Worm (Caenorhabditis elegans) whole organism, L4/young adult: ENCODE measurements around the gene ifb-2.
A peak's percentile ranks its signal among the peaks of the same experiment; 100 is the strongest.

Experiments used
- W03F9.2 ChIP-seq: fragments of 150-350 bp; optimal IDR thresholded peaks from 2 replicates; lab custom pipeline; 2014; ENCODE audit warnings: missing biosample characterization, missing genetic modification characterization
- dao-5 ChIP-seq: sonication (generic microtip); optimal IDR thresholded peaks from 2 replicates; lab custom pipeline; 2016; ENCODE audit warnings: missing genotype, missing genetic modification characterization, moderate library complexity, missing compliant biosample characterization
- him-1 ChIP-seq: sonication (generic microtip); optimal IDR thresholded peaks from 2 replicates; lab custom pipeline; 2016; ENCODE audit warnings: missing genotype, missing genetic modification reagents, missing genetic modification characterization, missing compliant biosample characterization

ifb-2 gene

DNA sequence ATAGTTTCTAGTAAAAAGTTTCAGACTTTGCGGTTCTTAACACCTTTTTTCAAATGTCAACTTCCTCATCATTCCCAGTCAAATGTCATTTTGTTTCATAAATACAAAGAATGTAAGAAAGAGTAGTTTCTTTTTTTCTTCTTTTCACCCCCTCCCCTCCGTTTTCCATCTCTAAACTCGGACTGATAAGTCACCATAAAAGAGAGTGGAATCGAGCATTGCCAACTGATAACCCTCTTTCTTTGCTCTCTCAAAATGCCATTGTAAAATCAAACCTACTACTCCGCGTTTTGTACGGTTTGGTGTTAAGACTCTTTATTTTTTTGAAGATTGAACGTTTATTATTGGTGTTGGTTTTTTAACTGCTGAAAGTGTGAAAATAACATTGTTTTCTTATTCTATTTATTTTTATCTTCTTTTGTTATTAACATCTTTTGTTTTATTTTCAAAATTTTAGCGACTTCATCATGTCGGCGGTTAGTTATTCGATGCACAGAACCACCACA is at the start of gene ifb-2:
Gene ifb-2, plus strand, starts transcription at position 456 of the 506 bp plus-strand sequence.
- no peak for TF ChIP-seq him-1 (tag; lab: Kevin White, UChicago)
- no peak for TF ChIP-seq W03F9.2 (tag; lab: Kevin White, UChicago)
- TF ChIP-seq dao-5 (tag; lab: Kevin White, UChicago): no peak

DNA sequence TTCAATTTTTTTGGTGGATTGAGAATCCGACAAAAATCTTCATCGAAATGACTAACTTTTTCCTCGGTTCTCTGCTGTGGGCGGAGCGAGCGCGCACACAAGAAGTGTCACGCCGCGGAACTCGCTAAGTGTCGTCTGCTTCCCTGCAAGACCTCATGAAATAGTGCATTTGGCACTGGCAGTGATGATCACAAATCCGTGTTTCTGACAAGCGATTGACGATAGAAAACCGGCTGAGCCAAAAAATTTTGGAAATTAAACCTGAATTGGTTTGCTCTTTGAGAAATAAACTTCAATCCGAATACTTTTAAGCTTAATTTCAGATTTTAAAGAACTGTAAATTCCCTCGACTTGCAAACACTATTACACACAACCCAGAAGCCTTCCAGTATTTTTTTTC is 48.5 kb upstream of the ifb-2 start:
- TF ChIP-seq dao-5 (tag; lab: Kevin White, UChicago) (no peak), him-1 (tag; lab: Kevin White, UChicago) (peak; percentile 40), W03F9.2 (tag; lab: Kevin White, UChicago) (peak; percentile 52)

DNA sequence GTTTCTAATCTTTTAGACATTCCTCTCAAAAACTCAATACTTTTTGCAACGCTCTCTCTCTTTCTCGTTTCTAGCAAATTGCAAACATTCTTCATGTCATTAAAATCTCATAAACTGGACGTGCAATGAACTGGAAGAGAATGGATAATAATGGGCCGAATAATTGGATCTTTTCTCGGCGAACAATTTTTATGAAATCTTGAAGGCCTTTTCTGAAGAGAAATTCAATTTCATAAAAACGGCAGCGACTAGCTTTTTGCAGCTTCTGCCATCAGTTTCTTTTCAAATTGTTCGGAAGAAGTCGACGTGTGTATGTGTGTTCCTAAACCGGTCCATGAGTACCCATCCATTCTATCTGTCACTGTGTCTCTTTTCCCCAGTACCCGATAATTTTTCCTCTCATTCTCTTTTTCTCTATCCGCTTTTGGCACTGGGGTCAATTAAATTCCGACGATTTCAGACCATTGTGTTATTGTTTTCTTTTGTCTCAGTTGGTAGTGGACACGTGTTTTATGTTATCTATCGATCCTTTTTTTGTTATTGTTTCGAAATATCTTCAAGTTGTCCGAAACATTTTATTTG is 47.3 kb upstream of the ifb-2 start:
- TF ChIP-seq dao-5 (tag; lab: Kevin White, UChicago) (no peak), W03F9.2 (tag; lab: Kevin White, UChicago) (no peak), him-1 (tag; lab: Kevin White, UChicago) (no peak)

DNA sequence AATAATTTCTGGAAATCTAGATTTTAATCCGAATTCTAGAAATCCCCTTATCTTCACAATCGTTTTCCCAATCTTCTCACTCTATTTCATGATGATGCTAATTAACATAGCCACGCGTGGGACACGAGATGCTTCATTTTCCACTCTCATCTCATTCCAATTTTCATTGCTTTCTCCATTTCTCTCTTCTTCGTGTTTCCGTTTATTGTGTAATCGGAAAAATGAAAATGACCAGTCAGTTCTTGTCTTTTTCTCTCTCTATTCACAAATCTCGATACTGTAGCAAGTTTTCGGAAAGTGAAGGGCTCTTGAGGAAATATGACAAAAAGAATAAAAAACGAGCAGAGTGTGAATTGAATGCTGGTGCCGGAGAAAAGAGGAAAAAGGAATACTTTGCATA is 45.5 kb upstream of the ifb-2 start:
- TF ChIP-seq W03F9.2 (tag; lab: Kevin White, UChicago): no peak
- TF ChIP-seq him-1 (tag; lab: Kevin White, UChicago): no peak
- TF ChIP-seq dao-5 (tag; lab: Kevin White, UChicago): no peak

DNA sequence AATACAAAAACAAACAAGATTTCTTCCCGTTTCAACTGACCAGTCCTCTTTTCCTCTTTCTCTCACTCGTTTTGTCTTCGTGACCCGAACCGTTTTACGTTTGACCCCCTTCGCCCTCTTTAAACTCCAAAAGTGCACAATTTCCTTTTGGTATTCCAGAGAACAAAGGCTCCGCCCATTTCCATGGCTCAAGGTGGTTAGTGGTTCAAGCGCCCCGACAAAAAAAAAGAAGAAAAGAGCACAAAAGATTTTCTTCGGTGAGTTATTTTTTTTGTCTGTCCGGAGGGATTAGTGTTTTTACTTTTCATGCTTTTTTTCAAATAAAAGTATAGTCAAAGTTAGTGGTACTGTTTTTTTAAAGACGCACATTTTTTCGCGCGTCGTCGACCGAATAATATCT is 42.5 kb upstream of the ifb-2 start, which contains the start of gene osta-2:
Gene osta-2, plus strand, starts transcription at position 160 of the 400 bp plus-strand sequence.
- TF ChIP-seq him-1 (tag; lab: Kevin White, UChicago) (no peak), W03F9.2 (tag; lab: Kevin White, UChicago) (no peak), dao-5 (tag; lab: Kevin White, UChicago) (no peak)

DNA sequence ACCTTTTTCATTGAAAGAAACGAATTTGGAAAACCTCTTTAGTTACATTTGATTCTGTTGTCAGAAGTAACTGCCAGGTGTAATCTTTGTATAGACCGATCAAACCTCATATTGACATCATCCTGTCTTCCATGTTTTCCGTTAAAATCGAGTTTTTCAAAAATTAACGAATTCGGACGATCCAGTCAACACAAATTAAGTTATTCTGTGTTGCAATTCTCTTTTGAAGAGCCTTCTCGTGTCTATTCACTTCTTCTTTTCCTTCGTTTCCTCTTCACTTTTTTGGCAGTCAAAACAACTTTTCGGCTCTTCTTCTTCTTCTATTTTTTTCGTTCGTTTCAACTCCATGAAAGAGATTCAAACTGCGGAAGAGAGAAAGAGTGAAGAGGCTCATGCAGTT is 41.8 kb upstream of the ifb-2 start:
- TF ChIP-seq him-1 (tag; lab: Kevin White, UChicago): no peak
- TF ChIP-seq W03F9.2 (tag; lab: Kevin White, UChicago): no peak
- TF ChIP-seq dao-5 (tag; lab: Kevin White, UChicago): no peak

DNA sequence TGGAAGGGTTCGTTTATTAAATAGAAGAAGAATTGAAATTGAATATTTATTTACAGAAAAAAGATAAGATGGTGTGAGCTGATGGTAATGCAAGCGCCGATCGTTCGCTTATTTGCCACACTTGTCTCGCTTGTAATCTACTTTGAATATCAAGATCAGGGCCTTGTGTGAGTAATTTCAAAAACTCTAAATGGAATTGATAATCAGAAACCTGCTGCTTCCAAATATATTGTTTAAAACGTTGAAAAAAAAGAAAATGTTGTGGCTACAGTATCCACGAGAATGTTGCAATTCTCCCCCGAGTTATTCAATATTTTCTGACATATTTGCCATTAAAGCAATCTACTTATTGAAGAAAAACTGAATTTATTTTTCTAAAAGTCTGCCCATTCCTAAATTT is 39.2 kb upstream of the ifb-2 start:
- TF ChIP-seq him-1 (tag; lab: Kevin White, UChicago) (no peak), W03F9.2 (tag; lab: Kevin White, UChicago) (no peak), dao-5 (tag; lab: Kevin White, UChicago) (no peak)

DNA sequence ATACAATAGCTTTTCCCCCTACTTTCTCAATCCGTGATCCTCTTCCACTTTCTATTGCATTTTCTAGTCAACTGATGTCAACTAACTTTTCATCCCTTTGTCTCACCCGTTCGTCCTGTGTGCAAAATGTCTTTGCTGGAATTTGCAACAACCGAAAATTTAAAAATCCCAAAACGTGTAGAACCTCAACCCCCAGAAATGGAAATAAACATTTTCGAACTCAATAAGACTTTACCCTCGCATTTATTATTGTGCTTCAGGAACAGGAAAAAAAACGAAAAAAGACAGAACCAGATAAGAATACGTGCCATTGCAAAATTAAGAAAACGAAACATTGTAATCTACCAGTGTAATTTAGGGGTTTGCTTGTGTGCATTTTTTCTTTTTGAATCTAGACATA is 37.9 kb upstream of the ifb-2 start:
- no peak for TF ChIP-seq W03F9.2 (tag; lab: Kevin White, UChicago)
- TF ChIP-seq dao-5 (tag; lab: Kevin White, UChicago): no peak
- TF ChIP-seq him-1 (tag; lab: Kevin White, UChicago): no peak

DNA sequence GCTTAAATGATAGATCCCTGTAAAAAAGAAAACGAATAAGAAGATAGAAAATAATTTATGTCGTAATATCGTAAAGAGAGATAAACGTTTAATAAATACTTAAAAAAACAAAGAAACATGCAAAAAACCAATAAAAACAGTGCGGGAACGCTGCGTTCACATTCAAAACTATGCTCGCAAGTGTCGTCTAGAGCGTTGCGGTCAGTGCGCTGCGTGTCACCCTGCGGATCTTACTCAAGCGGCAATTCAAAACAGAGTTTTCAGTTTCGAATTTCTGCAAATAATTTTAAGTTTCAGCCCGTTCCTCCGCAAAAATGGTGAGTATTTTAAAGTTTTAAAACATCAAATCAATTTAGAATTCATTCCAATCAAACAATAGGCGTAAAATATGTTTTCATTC is 35.2 kb upstream of the ifb-2 start, which contains the start of the genes tiar-1 and lelo-4:
Gene tiar-1, minus strand, starts transcription at position 17 of the 400 bp plus-strand sequence.
Gene lelo-4, plus strand, starts transcription at position 118 of the 400 bp plus-strand sequence.
- no peak for TF ChIP-seq dao-5 (tag; lab: Kevin White, UChicago)
- peak; percentile 74 for TF ChIP-seq W03F9.2 (tag; lab: Kevin White, UChicago)
- peak; percentile 35 for TF ChIP-seq him-1 (tag; lab: Kevin White, UChicago)

DNA sequence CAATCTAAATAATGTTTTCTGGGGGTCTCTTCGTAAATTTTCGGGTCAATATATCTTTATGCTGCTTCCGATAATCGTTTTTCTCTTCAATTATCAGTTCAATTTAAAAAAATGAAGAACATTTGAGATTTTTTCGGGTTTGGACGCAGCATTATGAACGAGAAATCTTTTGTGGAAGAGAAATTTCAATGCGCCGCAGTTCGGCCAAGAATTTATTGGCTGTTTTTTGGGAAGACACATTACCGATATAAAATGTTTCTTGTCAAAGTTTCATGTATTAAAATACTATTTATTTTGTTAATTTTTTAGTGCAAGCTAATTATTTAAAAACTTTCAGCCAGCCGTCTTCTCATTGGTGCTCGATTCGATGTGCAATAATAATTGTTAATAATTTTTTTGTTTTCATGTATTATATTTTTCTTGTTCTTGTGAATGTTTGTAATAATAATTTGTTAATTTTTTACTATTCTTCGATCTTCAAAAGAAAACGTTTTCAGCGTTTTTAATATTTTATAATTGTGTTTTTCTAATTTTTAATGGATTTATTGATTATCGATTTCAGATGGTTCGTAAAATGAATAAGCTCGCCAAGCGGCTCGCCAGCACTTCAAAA is 34.1 kb upstream of the ifb-2 start, which contains the start of the genes C18A3.10 and C18A3.3:
Gene C18A3.10, minus strand, starts transcription at position 101 of the 613 bp plus-strand sequence.
Gene C18A3.3, plus strand, starts transcription at position 563 of the 613 bp plus-strand sequence.
- no peak for TF ChIP-seq dao-5 (tag; lab: Kevin White, UChicago)
- no peak for TF ChIP-seq W03F9.2 (tag; lab: Kevin White, UChicago)
- no peak for TF ChIP-seq him-1 (tag; lab: Kevin White, UChicago)

DNA sequence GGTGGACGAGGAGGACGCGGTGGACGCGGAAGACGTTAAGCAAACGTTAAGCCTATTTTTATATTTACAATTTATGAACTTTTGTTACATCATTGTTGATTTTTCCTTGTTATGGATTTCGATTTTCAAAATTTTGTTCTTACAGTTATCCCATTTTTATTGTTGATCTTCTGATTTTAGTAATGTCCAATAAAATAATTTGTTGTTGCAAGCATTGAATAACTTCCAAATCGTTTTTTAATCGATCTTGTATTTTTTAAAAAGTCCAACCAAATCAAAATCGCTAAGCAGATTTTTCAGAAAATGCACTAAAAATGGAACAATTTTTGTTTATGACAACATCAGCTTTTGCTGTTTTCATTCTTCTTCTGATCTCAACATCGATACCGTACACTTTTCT is 32.2 kb upstream of the ifb-2 start, which contains the start of gene zipt-3:
Gene zipt-3, plus strand, starts transcription at position 301 of the 400 bp plus-strand sequence.
- TF ChIP-seq W03F9.2 (tag; lab: Kevin White, UChicago): no peak
- no peak for TF ChIP-seq dao-5 (tag; lab: Kevin White, UChicago)
- no peak for TF ChIP-seq him-1 (tag; lab: Kevin White, UChicago)

DNA sequence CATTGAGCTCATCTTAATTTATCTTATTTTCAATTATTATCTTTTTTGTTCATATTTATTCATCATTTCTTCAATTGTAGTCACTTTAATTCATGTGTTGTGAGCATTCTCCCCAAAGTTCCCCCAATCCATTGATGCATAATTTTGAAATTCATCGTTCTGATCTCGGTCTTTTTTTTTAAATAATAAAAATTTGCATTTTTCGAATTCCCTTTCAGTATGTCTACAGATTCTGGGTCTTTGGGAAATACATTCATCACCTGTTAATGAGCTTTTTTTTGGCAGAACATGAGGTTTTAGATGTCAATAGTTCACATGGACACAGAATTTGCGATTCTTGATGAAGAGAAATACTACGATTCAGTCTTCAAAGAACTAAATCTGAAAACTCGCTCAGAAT is 30.1 kb upstream of the ifb-2 start, which contains the start of gene damt-1:
Gene damt-1, plus strand, starts transcription at position 301 of the 400 bp plus-strand sequence.
- no peak for TF ChIP-seq him-1 (tag; lab: Kevin White, UChicago)

DNA sequence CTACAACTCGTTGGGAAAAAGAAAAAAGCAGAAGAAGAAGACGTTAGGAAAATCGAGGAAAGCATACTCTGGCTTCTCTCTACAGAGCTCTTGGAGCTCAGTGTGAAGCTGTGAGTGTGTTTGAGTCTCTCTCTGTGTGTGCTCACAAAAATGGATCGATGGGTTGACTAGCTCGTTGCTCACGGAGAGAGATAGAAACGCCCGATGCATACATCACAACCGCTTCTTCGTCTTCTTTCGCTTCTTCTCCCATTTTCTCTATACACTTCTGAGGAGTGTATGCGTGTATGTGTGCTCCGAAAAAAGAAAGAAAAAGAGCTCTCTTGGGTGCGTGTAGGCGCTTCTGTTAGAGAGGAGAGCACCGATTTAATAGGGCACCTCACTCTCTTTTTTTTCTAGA is 24.9 kb upstream of the ifb-2 start:
- TF ChIP-seq him-1 (tag; lab: Kevin White, UChicago) (peak; percentile 83), dao-5 (tag; lab: Kevin White, UChicago) (no peak)
